Fruit fly (Drosophila melanogaster) whole organism: ENCODE results near the gene CG43673.

Experiments used
- CG8478 ChIP-seq: fragments of >200 bp; optimal IDR thresholded peaks from 2 replicates; lab custom pipeline; 2018; ENCODE audit warnings: inconsistent platforms
- Dll ChIP-seq: fragments of >200 bp; optimal IDR thresholded peaks from 2 replicates; lab custom pipeline; 2017
- EcR ChIP-seq, 2 experiments: fragments of >200 bp; optimal IDR thresholded peaks; 2 replicates each; lab custom pipeline; 2017; ENCODE audit warnings: missing biosample characterization in 2 of 2, missing genetic modification characterization in 2 of 2, missing genetic modification reagents in 2 of 2
- pan ChIP-seq: fragments of >200 bp; optimal IDR thresholded peaks from 2 replicates; lab custom pipeline; 2017
- psq ChIP-seq: fragments of >200 bp; optimal IDR thresholded peaks from 2 replicates; lab custom pipeline; 2017
- usp ChIP-seq: fragments of >200 bp; optimal IDR thresholded peaks from 2 replicates; lab custom pipeline; 2017; ENCODE audit warnings: missing biosample characterization, missing genetic modification characterization, mixed read lengths

CG43673 gene

DNA sequence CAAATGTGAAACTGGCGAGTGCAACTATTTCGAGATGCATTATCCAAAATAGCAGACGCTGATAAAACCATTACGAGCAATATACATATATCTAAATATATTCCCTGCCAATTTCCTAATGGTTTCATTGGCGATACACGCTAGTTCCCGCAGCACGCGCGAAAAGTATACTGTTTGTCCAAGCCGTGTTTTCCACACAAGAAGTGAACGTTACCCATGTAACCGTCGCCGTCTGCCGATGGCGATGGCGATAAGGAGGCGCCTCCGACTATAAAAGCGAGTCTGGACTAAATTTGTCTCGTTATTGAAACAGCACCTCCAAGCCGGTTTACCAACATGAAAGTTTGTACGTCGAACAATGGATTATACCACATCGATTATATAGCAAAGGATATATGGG lies at the start of gene CG43673:
Gene CG43673, plus strand, starts transcription at position 301 of the 400 bp plus-strand sequence.
- TF ChIP-seq EcR (GFP tag; optimal IDR thresholded peaks at IDR 0.05; lab: Kevin White, UChicago) (no peak), pan (no peak), Dll (lab: Kevin White, UChicago) (no peak), CG8478 (lab: Kevin White, UChicago) (no peak)

DNA sequence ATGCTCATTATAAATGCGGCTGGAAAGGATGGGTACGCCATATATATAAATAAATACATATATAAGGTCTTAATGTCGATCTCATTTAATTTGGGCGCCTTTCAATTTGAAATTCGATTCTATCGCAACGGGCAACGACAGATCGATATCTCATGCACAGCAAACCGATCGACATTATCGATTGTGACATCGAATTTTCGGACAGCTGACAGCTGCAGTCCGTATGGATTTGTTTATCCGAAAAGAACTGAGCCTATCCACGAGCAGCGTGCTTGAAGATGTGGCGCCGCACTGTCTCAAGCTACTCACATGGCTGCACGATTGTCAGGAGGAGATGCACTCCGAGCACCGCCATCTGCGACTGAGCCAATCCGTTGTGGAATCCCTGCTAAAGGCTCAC lies 47.0 kb upstream of the CG43673 start, which contains the start of gene CG8191:
Gene CG8191, plus strand, starts transcription at position 211 of the 400 bp plus-strand sequence.
- TF ChIP-seq usp (GFP tag; lab: Kevin White, UChicago): no peak
- TF ChIP-seq pan: no peak
- TF ChIP-seq CG8478 (lab: Kevin White, UChicago): no peak
- no peak for TF ChIP-seq EcR (GFP tag; optimal IDR thresholded peaks at IDR 0.05; lab: Kevin White, UChicago)
- no peak for TF ChIP-seq Dll (lab: Kevin White, UChicago)

dm6 chrX:15733192-15733892 lies 45.6 kb upstream of the CG43673 start:
- TF ChIP-seq usp (GFP tag; lab: Kevin White, UChicago) (no peak), EcR (GFP tag; optimal IDR thresholded peaks at IDR 0.05; lab: Kevin White, UChicago) (no peak), pan (no peak), CG8478 (lab: Kevin White, UChicago) (no peak), Dll (lab: Kevin White, UChicago) (no peak), psq (lab: Kevin White, UChicago) (no peak)

DNA sequence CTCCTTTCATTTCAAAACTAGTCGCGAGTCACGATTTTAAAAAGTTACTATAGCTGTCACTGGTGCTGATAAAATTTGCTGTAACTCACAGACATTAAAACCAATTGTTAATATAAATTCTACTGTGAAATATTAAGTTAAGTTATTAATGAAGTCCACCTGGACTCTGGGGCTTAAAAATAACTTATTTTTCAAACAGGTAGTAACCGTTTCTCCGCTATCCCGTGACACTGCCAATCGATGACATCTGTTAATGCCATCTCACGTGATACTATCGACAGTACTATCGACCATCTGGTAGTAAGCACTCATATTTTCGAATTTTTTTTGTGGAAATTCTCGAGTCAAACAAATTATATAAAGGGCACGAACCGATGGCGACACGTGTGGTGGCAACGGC lies 45.0 kb upstream of the CG43673 start, which contains the start of the genes CG12379 and MagR:
Gene CG12379, minus strand, starts transcription at position 2 of the 400 bp plus-strand sequence.
Gene MagR, plus strand, starts transcription at position 276 of the 400 bp plus-strand sequence.
- TF ChIP-seq pan (no peak), Dll (lab: Kevin White, UChicago) (no peak), EcR (GFP tag; optimal IDR thresholded peaks at IDR 0.05; lab: Kevin White, UChicago) (no peak)

- TF ChIP-seq pan (no peak), Dll (lab: Kevin White, UChicago) (no peak), EcR (GFP tag; optimal IDR thresholded peaks at IDR 0.05; lab: Kevin White, UChicago) (no peak), usp (GFP tag; lab: Kevin White, UChicago) (no peak), psq (lab: Kevin White, UChicago) (no peak), CG8478 (lab: Kevin White, UChicago) (no peak)
Measured at dm6 chrX:15737110-15737509, 41.8 kb upstream of the CG43673 start, which contains the start of gene Arp6. Gene Arp6 (minus strand): TSS chrX:15737120.

dm6 chrX:15738890-15739550 lies 39.9 kb upstream of the CG43673 start, which contains the start of the genes CG11679 and CG8206:
Gene CG11679 (minus strand): TSS chrX:15738954.
Gene CG8206 (plus strand): TSS chrX:15739230.
- TF ChIP-seq Dll (lab: Kevin White, UChicago) (no peak), usp (GFP tag; lab: Kevin White, UChicago) (no peak), CG8478 (lab: Kevin White, UChicago) (no peak), pan (no peak), psq (lab: Kevin White, UChicago) (no peak), EcR (GFP tag; optimal IDR thresholded peaks at IDR 0.05; lab: Kevin White, UChicago) (no peak)

DNA sequence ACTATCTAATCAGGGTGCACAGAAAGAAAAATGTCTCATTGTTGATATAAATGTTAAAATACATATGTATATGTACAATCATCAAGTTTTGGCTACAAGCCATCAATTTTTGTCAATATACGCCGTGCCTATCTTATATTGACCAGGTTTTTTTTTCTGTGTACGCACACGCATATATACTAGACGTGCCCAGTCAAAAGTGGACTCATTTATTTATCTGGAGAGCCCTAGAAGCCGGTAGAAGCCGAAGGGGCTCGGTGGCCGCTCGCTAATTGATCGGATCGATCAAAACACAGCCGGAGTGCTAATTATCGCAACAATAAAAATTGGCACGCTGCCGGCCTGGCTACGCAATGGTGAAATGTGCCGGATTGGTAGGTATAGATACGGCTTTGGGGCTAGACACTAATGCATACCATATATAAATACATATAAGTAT lies 38.6 kb upstream of the CG43673 start:
- TF ChIP-seq usp (GFP tag; lab: Kevin White, UChicago) (no peak), EcR (GFP tag; optimal IDR thresholded peaks at IDR 0.05; lab: Kevin White, UChicago) (no peak), CG8478 (lab: Kevin White, UChicago) (no peak), pan (no peak), Dll (lab: Kevin White, UChicago) (no peak), psq (lab: Kevin White, UChicago) (no peak)

dm6 chrX:15740881-15741280 lies 38.1 kb upstream of the CG43673 start:
- no peak for TF ChIP-seq EcR (GFP tag; optimal IDR thresholded peaks at IDR 0.05; lab: Kevin White, UChicago)
- TF ChIP-seq psq (lab: Kevin White, UChicago): no peak
- TF ChIP-seq Dll (lab: Kevin White, UChicago): no peak
- TF ChIP-seq usp (GFP tag; lab: Kevin White, UChicago): no peak
- TF ChIP-seq CG8478 (lab: Kevin White, UChicago): no peak
- TF ChIP-seq pan: no peak

dm6 chrX:15745905-15746681 lies 32.9 kb upstream of the CG43673 start, which contains the start of the genes CG8944 and CCT6:
Gene CG8944 (minus strand): TSS chrX:15746231.
Gene CCT6 (plus strand): TSS chrX:15746648.
- no peak for TF ChIP-seq usp (GFP tag; lab: Kevin White, UChicago)
- TF ChIP-seq Dll (lab: Kevin White, UChicago): no peak
- TF ChIP-seq psq (lab: Kevin White, UChicago): no peak

DNA sequence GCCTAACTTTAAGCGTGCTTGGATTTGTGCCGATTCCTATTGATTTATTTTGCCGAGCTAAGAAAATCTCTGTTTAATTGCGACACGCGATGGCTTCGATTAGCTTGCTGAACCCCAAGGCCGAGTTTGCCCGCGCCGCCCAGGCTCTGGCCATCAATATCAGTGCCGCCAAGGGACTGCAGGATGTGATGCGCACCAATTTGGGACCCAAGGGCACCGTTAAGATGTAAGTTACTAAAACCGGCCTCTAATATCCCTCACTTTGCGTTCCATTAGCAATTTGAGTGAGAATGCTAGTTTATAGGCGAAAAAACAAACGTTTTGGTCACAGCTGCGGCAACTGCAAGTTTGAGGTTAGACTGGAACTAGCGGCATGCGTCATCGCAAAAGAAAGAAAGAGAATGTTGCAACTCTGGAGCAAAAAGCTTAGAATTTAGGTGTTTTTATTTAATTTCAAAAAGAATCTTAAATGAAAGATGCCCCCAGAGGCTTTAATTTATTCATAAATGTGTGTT lies 32.2 kb upstream of the CG43673 start:
- TF ChIP-seq usp (GFP tag; lab: Kevin White, UChicago) (no peak), Dll (lab: Kevin White, UChicago) (no peak), psq (lab: Kevin White, UChicago) (no peak), EcR (GFP tag; optimal IDR thresholded peaks at IDR 0.05; lab: Kevin White, UChicago) (no peak), CG8478 (lab: Kevin White, UChicago) (no peak), pan (no peak)

DNA sequence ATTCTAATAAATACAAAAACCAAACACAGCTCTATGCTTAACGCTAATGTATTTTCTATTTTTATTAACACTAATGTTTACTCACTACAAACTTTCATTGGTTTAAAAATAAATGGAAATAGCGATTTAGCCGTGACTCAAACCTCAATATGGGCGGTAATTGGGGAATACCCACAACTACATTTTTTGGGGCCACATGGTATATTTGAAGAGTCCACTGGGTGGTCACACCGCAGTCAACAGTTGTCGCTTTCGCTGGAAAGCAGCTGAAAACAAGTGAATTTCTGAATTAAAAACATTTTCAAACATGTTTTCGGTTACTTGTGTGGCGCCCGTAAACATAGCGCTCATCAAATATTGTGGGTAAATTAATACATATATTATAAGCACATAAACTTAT lies 30.0 kb upstream of the CG43673 start, which contains the start of gene Mvd:
Gene Mvd, plus strand, starts transcription at position 222 of the 400 bp plus-strand sequence.
- TF ChIP-seq psq (lab: Kevin White, UChicago) (no peak), Dll (lab: Kevin White, UChicago) (no peak), usp (GFP tag; lab: Kevin White, UChicago) (no peak), EcR (GFP tag; optimal IDR thresholded peaks at IDR 0.05; lab: Kevin White, UChicago) (no peak), pan (no peak), CG8478 (lab: Kevin White, UChicago) (no peak)
